Worm (Caenorhabditis elegans) whole organism, early embryonic: Measurements from ENCODE around the gene zig-10.
A peak's percentile ranks its signal among the peaks of the same experiment; 100 is the strongest.

Experiments
- B0310.2 ChIP-seq: sonication (generic microtip); optimal IDR thresholded peaks from 2 replicates; lab custom pipeline; 2016; ENCODE audit warnings: mild to moderate bottlenecking, missing genetic modification characterization, missing compliant biosample characterization
- F13C5.2 ChIP-seq: sonication (generic microtip); optimal IDR thresholded peaks from 2 replicates; lab custom pipeline; 2017; ENCODE audit warnings: mild to moderate bottlenecking, missing genetic modification characterization, inconsistent platforms, missing compliant biosample characterization
- aly-1 ChIP-seq: sonication (generic microtip); optimal IDR thresholded peaks from 2 replicates; lab custom pipeline; 2016; ENCODE audit warnings: missing genetic modification characterization, missing compliant biosample characterization
- ama-1 ChIP-seq: fragments of 150-350 bp; optimal IDR thresholded peaks from 2 replicates; lab custom pipeline; 2014
- ceh-13 ChIP-seq: fragments of 200-800 bp; sonication (Bioruptor generic); optimal IDR thresholded peaks from 2 replicates; lab custom pipeline; 2018; ENCODE audit warnings: mild to moderate bottlenecking, missing genetic modification characterization, missing compliant biosample characterization
- ceh-36 ChIP-seq: sonication (generic microtip); optimal IDR thresholded peaks from 2 replicates; lab custom pipeline; 2016; ENCODE audit warnings: missing genetic modification characterization, inconsistent platforms, missing compliant biosample characterization
- ets-7 ChIP-seq: sonication (generic microtip); optimal IDR thresholded peaks from 2 replicates; lab custom pipeline; 2016; ENCODE audit warnings: missing genotype, missing genetic modification characterization, missing compliant biosample characterization
- flt-1 ChIP-seq: fragments of 200-800 bp; sonication (Bioruptor generic); IDR thresholded peaks from 2 replicates; pipeline ENCODE4 v1.3.6; 2022; ENCODE audit warnings: missing genetic modification characterization, missing compliant biosample characterization
- hmbx-1 ChIP-seq: sonication (generic microtip); optimal IDR thresholded peaks from 2 replicates; lab custom pipeline; 2016; ENCODE audit warnings: mild to moderate bottlenecking, missing genetic modification characterization, missing compliant biosample characterization
- hmg-4 ChIP-seq: fragments of 200-800 bp; sonication (Bioruptor generic); optimal IDR thresholded peaks from 2 replicates; lab custom pipeline; 2018; ENCODE audit warnings: mild to moderate bottlenecking, missing genetic modification characterization, missing compliant biosample characterization
- hnd-1 ChIP-seq: sonication (generic microtip); optimal IDR thresholded peaks from 2 replicates; lab custom pipeline; 2016; ENCODE audit warnings: missing genetic modification characterization, missing compliant biosample characterization
- pes-1 ChIP-seq: fragments of 200-800 bp; sonication (Bioruptor generic); IDR thresholded peaks from 2 replicates; pipeline ENCODE4 v1.3.6; 2022; ENCODE audit warnings: missing genetic modification reagents, missing genetic modification characterization, missing compliant biosample characterization
- scrt-1 ChIP-seq: fragments of 200-800 bp; sonication (Bioruptor generic); IDR thresholded peaks from 2 replicates; pipeline ENCODE4 v1.3.6; 2022; ENCODE audit warnings: missing genetic modification characterization, missing compliant biosample characterization
- sea-1 ChIP-seq: fragments of 200-800 bp; sonication (Bioruptor generic); conservative IDR thresholded peaks from 2 replicates; pipeline ENCODE4 v1.3.6; 2022; ENCODE audit warnings: missing genetic modification characterization, missing compliant biosample characterization
- tbx-11 ChIP-seq: fragments of 200-800 bp; sonication (Bioruptor generic); IDR thresholded peaks from 2 replicates; pipeline ENCODE4 v1.3.6; 2022; ENCODE audit warnings: missing genetic modification characterization, missing compliant biosample characterization
- tbx-37 ChIP-seq: fragments of 200-800 bp; sonication (Bioruptor generic); conservative IDR thresholded peaks from 2 replicates; pipeline ENCODE4 v1.3.6; 2022; ENCODE audit warnings: missing genetic modification reagents, missing genetic modification characterization, missing compliant biosample characterization
- tra-4 ChIP-seq: sonication (generic microtip); optimal IDR thresholded peaks from 2 replicates; lab custom pipeline; 2017; ENCODE audit warnings: missing genetic modification characterization, missing compliant biosample characterization

The zig-10 gene

DNA sequence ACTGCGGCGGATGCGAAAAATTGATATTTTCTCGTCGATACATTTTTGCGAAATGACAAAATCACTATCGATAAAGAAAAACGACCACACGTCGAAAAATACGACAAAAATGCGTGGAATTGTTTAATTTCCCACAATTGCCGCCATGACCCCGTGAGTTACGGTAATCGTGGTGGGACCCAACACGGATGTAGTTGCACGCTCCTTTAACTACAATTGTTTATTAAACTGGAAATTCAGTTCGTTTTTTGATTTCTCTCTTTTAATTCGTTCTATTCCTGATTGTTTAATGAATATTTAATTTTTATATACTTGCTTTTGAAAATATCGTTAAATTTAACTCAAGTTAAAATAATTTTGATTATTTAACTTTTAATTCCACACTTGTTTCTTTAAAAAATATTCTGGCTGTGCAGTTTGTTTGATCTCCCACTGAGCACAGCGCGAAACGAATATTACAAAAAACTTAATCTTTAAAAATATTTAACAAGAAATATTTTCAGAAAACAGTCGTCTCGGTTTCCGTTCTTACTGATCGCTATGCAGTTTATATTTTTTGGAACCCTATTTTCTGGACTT, 33.2 kb upstream of the zig-10 start, which contains the start of the genes ani-2 and clec-88:
Gene ani-2 (minus strand): TSS at position 131 of the 579 bp plus-strand sequence.
Gene clec-88 (plus strand): TSS at position 486 of the 579 bp plus-strand sequence.
- TF ChIP-seq tbx-11 (no peak), hmbx-1 (tag; lab: Kevin White, UChicago) (no peak), hmg-4 (GFP tag; lab: Kevin White, UChicago) (no peak), aly-1 (tag; lab: Kevin White, UChicago) (no peak), tra-4 (tag; lab: Kevin White, UChicago) (no peak), scrt-1 (GFP tag; lab: Robert Waterston, UW) (no peak), ceh-36 (tag; lab: Kevin White, UChicago) (no peak), tbx-37 (GFP tag; lab: Robert Waterston, UW) (no peak), F13C5.2 (tag; lab: Kevin White, UChicago) (no peak)

DNA sequence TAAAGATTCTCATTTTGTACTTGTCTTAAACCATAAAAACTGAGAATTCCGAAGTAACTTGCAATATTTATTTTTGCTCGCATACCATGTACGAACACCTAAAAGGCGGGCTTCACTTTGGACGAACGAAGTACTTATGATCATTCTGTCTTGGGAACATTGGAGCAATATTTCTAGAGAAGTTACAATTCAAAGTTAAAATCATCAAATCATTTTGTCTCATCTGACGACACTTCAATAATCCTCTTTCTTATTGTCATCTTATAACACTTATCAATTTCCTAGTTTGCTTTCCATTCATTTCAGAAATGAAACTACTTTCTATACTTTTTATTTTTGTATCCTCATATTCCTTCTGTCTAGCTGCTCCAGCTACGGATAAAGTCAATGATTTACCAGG, 31.8 kb upstream of the zig-10 start, which contains the start of gene ctsa-4.1:
Gene ctsa-4.1 (plus strand): TSS at position 301 of the 400 bp plus-strand sequence.
- TF ChIP-seq B0310.2 (tag; lab: Kevin White, UChicago), result no peak
- no peak for TF ChIP-seq tbx-37 (GFP tag; lab: Robert Waterston, UW)
- no peak for TF ChIP-seq hmbx-1 (tag; lab: Kevin White, UChicago)
- TF ChIP-seq tbx-11, result no peak
- no peak for TF ChIP-seq pes-1 (GFP tag; lab: Robert Waterston, UW)
- no peak for TF ChIP-seq tra-4 (tag; lab: Kevin White, UChicago)
- no peak for TF ChIP-seq sea-1 (GFP tag; lab: Robert Waterston, UW)
- TF ChIP-seq aly-1 (tag; lab: Kevin White, UChicago), result no peak
- no peak for TF ChIP-seq ama-1
- TF ChIP-seq F13C5.2 (tag; lab: Kevin White, UChicago), result no peak

DNA sequence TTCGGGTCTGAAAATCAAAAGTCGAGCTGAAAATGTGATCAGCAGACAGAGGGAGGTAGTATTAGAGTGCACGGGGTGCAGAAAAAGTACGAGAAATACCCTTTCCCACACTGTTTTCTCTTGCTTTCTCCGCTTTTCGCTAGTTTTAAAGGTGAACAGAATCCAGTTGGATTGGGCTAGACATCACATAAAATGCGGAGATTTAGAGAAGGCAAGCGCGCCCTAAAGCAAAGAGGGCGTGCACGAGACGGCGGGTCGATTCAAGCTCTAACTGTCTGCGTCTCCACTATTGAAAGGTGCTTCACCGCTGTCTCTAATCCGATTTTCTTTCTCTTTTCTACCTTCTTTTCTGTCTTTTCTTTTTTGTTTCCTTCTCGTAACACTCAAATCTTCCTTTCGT, 28.4 kb upstream of the zig-10 start:
- TF ChIP-seq pes-1 (GFP tag; lab: Robert Waterston, UW) (no peak), hmg-4 (GFP tag; lab: Kevin White, UChicago) (peak; percentile 50), ceh-36 (tag; lab: Kevin White, UChicago) (peak; percentile 27)

DNA sequence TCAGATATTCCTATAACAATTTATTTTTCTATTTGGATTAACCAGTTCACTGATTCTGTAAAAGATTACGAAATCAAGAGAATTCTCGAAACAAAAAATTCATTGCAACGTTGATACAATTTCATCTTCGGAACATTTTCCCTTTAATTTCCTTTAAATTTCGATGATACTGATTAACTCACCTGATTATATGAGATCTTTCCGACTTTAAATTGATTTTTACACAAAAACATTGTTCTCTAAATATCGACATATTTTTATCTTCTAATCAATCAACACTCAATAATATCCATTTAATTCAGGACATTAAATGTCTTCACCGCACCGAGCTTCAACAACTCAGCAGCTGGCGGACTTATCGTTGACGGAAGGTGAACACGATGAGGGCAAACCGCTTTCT, 27.5 kb upstream of the zig-10 start, which contains the start of gene lin-23:
Gene lin-23 (plus strand): TSS at position 301 of the 400 bp plus-strand sequence.
- TF ChIP-seq hmg-4 (GFP tag; lab: Kevin White, UChicago) (no peak), scrt-1 (GFP tag; lab: Robert Waterston, UW) (no peak), sea-1 (GFP tag; lab: Robert Waterston, UW) (no peak), ceh-13 (no peak), pes-1 (GFP tag; lab: Robert Waterston, UW) (no peak), ama-1 (no peak), tbx-37 (GFP tag; lab: Robert Waterston, UW) (no peak), tra-4 (tag; lab: Kevin White, UChicago) (no peak), hmbx-1 (tag; lab: Kevin White, UChicago) (no peak), ceh-36 (tag; lab: Kevin White, UChicago) (no peak), F13C5.2 (tag; lab: Kevin White, UChicago) (no peak), flt-1 (GFP tag; lab: Robert Waterston, UW) (no peak), tbx-11 (no peak), hnd-1 (tag; lab: Kevin White, UChicago) (no peak), B0310.2 (tag; lab: Kevin White, UChicago) (no peak), aly-1 (tag; lab: Kevin White, UChicago) (no peak), ets-7 (tag; lab: Kevin White, UChicago) (no peak)

DNA sequence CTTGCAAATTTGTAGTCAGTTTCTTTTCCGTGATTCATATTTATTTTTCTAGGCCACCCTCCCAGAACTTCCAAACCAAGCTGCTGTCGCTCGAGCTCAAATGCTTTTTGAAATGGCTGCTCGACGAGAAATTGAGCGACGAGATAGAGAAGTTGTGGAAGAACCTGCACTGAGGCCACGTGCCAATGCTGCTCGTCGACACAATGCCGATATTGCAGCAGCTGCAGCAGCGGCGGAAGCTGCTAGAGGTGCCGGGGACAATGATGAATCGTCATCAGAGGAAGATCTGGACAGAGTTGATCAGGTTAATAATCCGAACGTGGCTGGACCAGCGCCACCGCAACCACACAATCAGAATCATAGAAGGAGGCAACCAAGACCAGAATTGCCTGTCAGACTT, 25.1 kb upstream of the zig-10 start:
- no peak for TF ChIP-seq tbx-11
- TF ChIP-seq ceh-36 (tag; lab: Kevin White, UChicago), result no peak
- TF ChIP-seq hmg-4 (GFP tag; lab: Kevin White, UChicago), result no peak
- TF ChIP-seq hmbx-1 (tag; lab: Kevin White, UChicago), result no peak
- TF ChIP-seq pes-1 (GFP tag; lab: Robert Waterston, UW), result no peak
- TF ChIP-seq flt-1 (GFP tag; lab: Robert Waterston, UW), result no peak

DNA sequence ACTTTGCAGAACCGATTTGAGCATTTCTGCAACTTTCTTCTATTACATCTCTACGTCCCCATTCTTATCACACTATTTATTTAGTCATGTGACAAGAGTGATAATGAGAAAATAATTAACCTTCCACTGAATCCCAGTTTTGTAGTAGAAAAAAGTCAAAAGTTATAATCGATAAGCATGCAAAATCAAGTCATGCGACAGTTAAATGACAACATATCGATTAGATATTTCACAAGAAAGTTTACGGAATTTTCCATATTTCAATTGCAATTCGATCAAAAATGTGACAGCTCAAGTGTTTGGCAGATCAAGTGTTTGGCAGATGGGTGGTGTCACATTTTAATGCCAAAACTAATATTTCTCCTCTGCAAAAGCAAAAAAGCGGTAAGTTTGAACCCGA, 23.9 kb upstream of the zig-10 start:
- TF ChIP-seq ceh-36 (tag; lab: Kevin White, UChicago) (no peak), pes-1 (GFP tag; lab: Robert Waterston, UW) (no peak)

DNA sequence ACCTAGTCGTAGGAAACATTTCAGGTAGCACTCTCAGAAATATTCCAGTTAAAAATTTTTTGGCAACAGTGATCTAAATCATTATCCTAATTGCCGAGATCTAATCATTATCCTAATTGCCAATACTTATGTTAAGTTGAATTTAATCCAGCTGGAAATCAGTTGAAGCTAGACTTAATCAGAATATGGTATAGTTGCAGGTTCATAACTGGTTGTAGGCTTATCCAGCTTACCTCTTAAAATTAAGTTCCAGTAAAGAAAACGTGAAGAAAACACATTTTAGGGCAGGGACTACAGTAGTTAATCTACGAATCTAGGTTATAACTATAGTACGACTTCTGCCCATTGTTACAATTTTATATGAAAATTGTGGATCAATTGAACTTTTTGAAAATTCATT, 21.8 kb upstream of the zig-10 start:
- TF ChIP-seq ceh-13 (no peak), ets-7 (tag; lab: Kevin White, UChicago) (no peak), tbx-11 (no peak), ceh-36 (tag; lab: Kevin White, UChicago) (no peak), tra-4 (tag; lab: Kevin White, UChicago) (no peak), sea-1 (GFP tag; lab: Robert Waterston, UW) (no peak), tbx-37 (GFP tag; lab: Robert Waterston, UW) (no peak)

DNA sequence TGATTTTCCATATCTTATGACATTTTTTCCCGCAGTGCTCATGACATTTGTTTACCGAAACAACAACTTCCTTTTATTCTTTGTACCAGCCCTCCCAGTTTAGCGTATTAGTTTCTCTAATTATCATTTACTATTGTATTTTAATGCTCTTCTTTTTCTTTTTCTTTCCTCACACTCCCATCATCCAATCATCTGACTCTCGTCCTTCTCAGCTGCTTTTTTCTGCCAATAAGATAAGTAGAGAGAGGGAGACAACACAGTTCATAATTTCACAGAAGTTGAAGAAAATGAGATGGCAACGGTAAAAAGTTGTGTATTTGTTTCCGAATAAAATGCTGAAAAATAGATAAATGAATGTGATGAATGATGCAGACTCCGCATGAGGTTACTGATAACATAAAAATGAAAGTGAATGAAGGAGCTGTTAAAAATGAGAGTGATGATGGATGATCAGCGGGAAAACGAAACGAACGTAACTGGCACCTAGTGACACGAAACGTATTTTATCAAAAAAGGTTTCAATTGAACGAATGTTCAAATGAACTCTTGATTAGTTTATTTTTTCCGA, 21.0 kb upstream of the zig-10 start:
- TF ChIP-seq sea-1 (GFP tag; lab: Robert Waterston, UW), result no peak
